Fruit fly (Drosophila melanogaster) whole organism: ENCODE measurements around the gene CG2129.

Source experiments
- CG8478 ChIP-seq: fragments of >200 bp; optimal IDR thresholded peaks from 2 replicates; lab custom pipeline; 2018; ENCODE audit warnings: inconsistent platforms
- EcR ChIP-seq, 2 experiments: fragments of >200 bp; optimal IDR thresholded peaks; 2 replicates each; lab custom pipeline; 2017; ENCODE audit warnings: missing biosample characterization in 2 of 2, missing genetic modification characterization in 2 of 2, missing genetic modification reagents in 2 of 2
- usp ChIP-seq: fragments of >200 bp; optimal IDR thresholded peaks from 2 replicates; lab custom pipeline; 2017; ENCODE audit warnings: missing biosample characterization, missing genetic modification characterization, mixed read lengths

DNA sequence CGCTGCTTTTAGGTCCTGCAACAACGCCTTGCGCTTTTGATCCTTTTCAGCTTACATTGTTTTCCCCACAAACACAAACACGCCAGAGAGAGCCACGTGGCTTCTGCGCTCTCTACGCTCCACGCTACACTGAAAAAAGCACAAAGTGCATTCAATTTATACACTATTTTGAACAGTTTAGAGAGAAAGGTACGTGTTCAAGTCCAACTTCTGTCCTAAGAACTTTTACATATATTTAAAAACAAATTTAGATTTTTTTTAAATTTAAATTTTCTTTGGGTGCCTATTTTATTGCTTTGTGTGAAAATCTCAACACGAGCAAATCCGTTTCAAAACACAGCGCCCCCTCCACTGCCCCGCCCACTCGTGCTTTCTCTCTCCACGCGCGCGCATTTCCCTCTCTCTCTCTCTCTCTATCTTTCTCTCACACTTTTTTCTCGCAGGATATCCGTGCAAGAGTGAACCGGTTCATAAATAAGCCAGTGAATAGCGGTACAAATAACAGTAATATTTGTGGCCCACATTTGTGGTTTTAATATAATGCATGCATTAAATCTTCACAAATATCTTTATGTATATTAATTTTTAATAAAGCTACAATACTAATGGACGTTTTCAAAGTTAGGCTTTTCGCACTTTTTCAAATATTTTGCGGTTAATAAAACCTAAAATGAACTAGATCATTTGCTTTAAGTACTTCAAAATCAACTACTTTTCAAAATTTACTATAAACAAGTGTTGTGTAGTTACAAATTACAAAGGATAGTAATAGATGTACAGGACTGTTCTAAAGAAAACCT is 45.4 kb upstream of the CG2129 start:
- TF ChIP-seq usp (GFP tag; lab: Kevin White, UChicago): no peak
- no peak for TF ChIP-seq EcR (GFP tag; optimal IDR thresholded peaks at IDR 0.05; lab: Kevin White, UChicago)
- TF ChIP-seq CG8478 (lab: Kevin White, UChicago): no peak
